Worm (Caenorhabditis elegans): ENCODE measurements around the gene best-16.

DNA sequence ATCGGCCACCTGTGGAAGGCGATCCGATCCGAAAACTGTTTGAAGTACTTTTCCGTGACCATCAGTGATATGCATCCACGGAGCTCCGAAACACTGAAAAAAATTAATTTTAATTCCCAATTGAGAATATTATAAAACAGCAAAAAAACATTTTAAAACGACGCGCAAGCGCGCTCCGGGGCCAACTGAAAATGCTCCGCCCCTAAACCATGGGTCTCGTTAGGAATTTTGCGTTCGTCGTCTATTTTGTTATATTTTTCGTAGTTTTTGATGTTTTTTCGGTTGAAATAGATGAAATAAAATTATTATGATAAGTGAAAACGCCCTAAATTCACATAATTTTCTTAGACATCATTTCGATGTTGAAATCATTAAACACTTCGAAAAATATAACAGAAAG lies 44.9 kb upstream of the best-16 start:
- no peak for TF ChIP-seq aly-2 (tag; optimal IDR thresholded peaks at IDR 0.05)
- no peak for TF ChIP-seq lin-13 (GFP tag; optimal IDR thresholded peaks at IDR 0.05)

Measured in whole organism, L4 larva.